Worm (Caenorhabditis elegans) whole organism, young adult: Measurements from ENCODE around the gene abce-1.
A peak's percentile ranks its signal among the peaks of the same experiment; 100 is the strongest.

Source experiments
- B0261.1 ChIP-seq: sonication (generic microtip); optimal IDR thresholded peaks from 2 replicates; lab custom pipeline; 2016; ENCODE audit warnings: mild to moderate bottlenecking, missing genetic modification characterization, moderate library complexity, missing compliant biosample characterization
- C06A6.2 ChIP-seq: fragments of 200-800 bp; sonication (Bioruptor generic); conservative IDR thresholded peaks from 2 replicates; pipeline ENCODE4 v1.3.6; 2022; ENCODE audit warnings: missing genetic modification characterization, missing compliant biosample characterization
- F10E7.11 ChIP-seq: sonication (generic microtip); optimal IDR thresholded peaks from 2 replicates; lab custom pipeline; 2017; ENCODE audit warnings: mild to moderate bottlenecking, missing genetic modification characterization, moderate library complexity, missing compliant biosample characterization
- F33H1.4 ChIP-seq: fragments of 200-800 bp; sonication (Bioruptor generic); IDR thresholded peaks from 2 replicates; pipeline ENCODE4 v1.3.6; 2022; ENCODE audit warnings: missing genetic modification reagents, missing genetic modification characterization, missing compliant biosample characterization
- F37B4.10 ChIP-seq: fragments of 200-800 bp; sonication (Bioruptor generic); IDR thresholded peaks from 2 replicates; pipeline ENCODE4 v1.3.6; 2022; ENCODE audit warnings: missing genetic modification characterization, missing compliant biosample characterization
- F57A8.1 ChIP-seq: fragments of 200-800 bp; sonication (Bioruptor generic); optimal IDR thresholded peaks from 2 replicates; lab custom pipeline; 2018; ENCODE audit warnings: mild to moderate bottlenecking, missing genetic modification characterization, moderate library complexity, missing compliant biosample characterization
- F57C9.4 ChIP-seq: sonication (generic microtip); optimal IDR thresholded peaks from 2 replicates; lab custom pipeline; 2017; ENCODE audit warnings: mild to moderate bottlenecking, missing genetic modification characterization, missing compliant biosample characterization
- K12H6.12 ChIP-seq: fragments of 200-800 bp; sonication (Bioruptor generic); optimal IDR thresholded peaks from 2 replicates; lab custom pipeline; 2018; ENCODE audit warnings: mild to moderate bottlenecking, missing genetic modification characterization, missing compliant biosample characterization
- T26A5.8 ChIP-seq: sonication (generic microtip); optimal IDR thresholded peaks from 2 replicates; lab custom pipeline; 2016; ENCODE audit warnings: missing genetic modification characterization, missing compliant biosample characterization
- Y53F4B.3 ChIP-seq: fragments of 200-800 bp; sonication (Bioruptor generic); IDR thresholded peaks from 2 replicates; pipeline ENCODE4 v1.3.6; 2022; ENCODE audit warnings: missing genetic modification reagents, missing genetic modification characterization, missing compliant biosample characterization
- akir-1 ChIP-seq: fragments of 200-800 bp; sonication (Bioruptor generic); optimal IDR thresholded peaks from 2 replicates; lab custom pipeline; 2018; ENCODE audit warnings: mild to moderate bottlenecking, missing genetic modification characterization, moderate library complexity, missing compliant biosample characterization
- aptf-2 ChIP-seq: fragments of 200-800 bp; sonication (Bioruptor generic); conservative IDR thresholded peaks from 2 replicates; pipeline ENCODE4 v1.3.6; 2022; ENCODE audit warnings: missing genetic modification reagents, missing genetic modification characterization, missing compliant biosample characterization
- aptf-3 ChIP-seq: fragments of 200-800 bp; sonication (Bioruptor generic); IDR thresholded peaks from 2 replicates; pipeline ENCODE4 v1.3.6; 2022; ENCODE audit warnings: missing genetic modification characterization, missing compliant biosample characterization
- atf-7 ChIP-seq: sonication (generic microtip); optimal IDR thresholded peaks from 2 replicates; lab custom pipeline; 2017; ENCODE audit warnings: mild to moderate bottlenecking, missing genetic modification characterization, missing compliant biosample characterization
- attf-3 ChIP-seq: fragments of 200-800 bp; sonication (Bioruptor generic); conservative IDR thresholded peaks from 2 replicates; pipeline ENCODE4 v1.3.6; 2022; ENCODE audit warnings: missing genetic modification reagents, missing genetic modification characterization, missing compliant biosample characterization
- ceh-58 ChIP-seq: fragments of 200-800 bp; sonication (Bioruptor generic); IDR thresholded peaks from 2 replicates; pipeline ENCODE4 v1.3.6; 2022; ENCODE audit warnings: missing genetic modification characterization, missing compliant biosample characterization
- ceh-91 ChIP-seq: fragments of 200-800 bp; sonication (Bioruptor generic); IDR thresholded peaks from 2 replicates; pipeline ENCODE4 v1.3.6; 2022; ENCODE audit warnings: missing genetic modification reagents, missing genetic modification characterization, missing compliant biosample characterization
- egl-18 ChIP-seq: fragments of 200-800 bp; sonication (Bioruptor generic); IDR thresholded peaks from 2 replicates; pipeline ENCODE4 v1.3.6; 2022; ENCODE audit warnings: missing genetic modification reagents, missing genetic modification characterization, missing compliant biosample characterization
- ets-4 ChIP-seq: fragments of 200-800 bp; sonication (Bioruptor generic); optimal IDR thresholded peaks from 2 replicates; lab custom pipeline; 2018; ENCODE audit warnings: mild to moderate bottlenecking, missing genetic modification characterization, missing compliant biosample characterization
- hlh-12 ChIP-seq: sonication (generic microtip); optimal IDR thresholded peaks from 2 replicates; lab custom pipeline; 2016; ENCODE audit warnings: missing genetic modification characterization, missing compliant biosample characterization
- hmg-20 ChIP-seq: fragments of 200-800 bp; sonication (Bioruptor generic); IDR thresholded peaks from 2 replicates; pipeline ENCODE4 v1.3.6; 2022; ENCODE audit warnings: missing genetic modification reagents, missing genetic modification characterization, missing compliant biosample characterization
- hrde-1 ChIP-seq: sonication (generic microtip); optimal IDR thresholded peaks from 2 replicates; lab custom pipeline; 2016; ENCODE audit warnings: missing genetic modification characterization, mild to moderate bottlenecking, missing compliant biosample characterization, moderate library complexity, missing genotype, missing genetic modification reagents, borderline replicate concordance
- lag-1 ChIP-seq: fragments of 200-800 bp; sonication (Bioruptor generic); IDR thresholded peaks from 2 replicates; pipeline ENCODE4 v1.3.6; 2022; ENCODE audit warnings: missing genetic modification reagents, missing genetic modification characterization, missing compliant biosample characterization
- lin-40 ChIP-seq: sonication (generic microtip); optimal IDR thresholded peaks from 2 replicates; lab custom pipeline; 2016; ENCODE audit warnings: missing genetic modification characterization, mild to moderate bottlenecking, missing compliant biosample characterization, missing genotype, missing genetic modification reagents
- lin-54 ChIP-seq: fragments of 200-800 bp; sonication (Bioruptor generic); optimal IDR thresholded peaks from 2 replicates; lab custom pipeline; 2018; ENCODE audit warnings: mild to moderate bottlenecking, missing genetic modification characterization, missing compliant biosample characterization
- lir-1 ChIP-seq: fragments of 200-800 bp; sonication (Bioruptor generic); conservative IDR thresholded peaks from 2 replicates; pipeline ENCODE4 v1.3.6; 2022; ENCODE audit warnings: missing genetic modification reagents, missing genetic modification characterization, missing compliant biosample characterization
- lsy-27 ChIP-seq: sonication (generic microtip); optimal IDR thresholded peaks from 2 replicates; lab custom pipeline; 2017; ENCODE audit warnings: missing genetic modification characterization, mild to moderate bottlenecking, missing compliant biosample characterization, antibody characterized with exemption, missing genotype, borderline replicate concordance; ENCODE audit not compliant: insufficient read depth
- madf-6 ChIP-seq: fragments of 200-800 bp; sonication (Bioruptor generic); IDR thresholded peaks from 2 replicates; pipeline ENCODE4 v1.3.6; 2022; ENCODE audit warnings: missing genetic modification reagents, missing genetic modification characterization, missing compliant biosample characterization
- mcd-1 ChIP-seq: fragments of 200-800 bp; sonication (Bioruptor generic); IDR thresholded peaks from 2 replicates; pipeline ENCODE4 v1.3.6; 2022; ENCODE audit warnings: missing genetic modification reagents, missing genetic modification characterization, missing compliant biosample characterization
- mes-4 ChIP-seq: sonication (generic microtip); optimal IDR thresholded peaks from 2 replicates; lab custom pipeline; 2016; ENCODE audit warnings: missing genotype, missing genetic modification characterization, missing compliant biosample characterization
- nfya-2 ChIP-seq: fragments of 200-800 bp; sonication (Bioruptor generic); IDR thresholded peaks from 2 replicates; pipeline ENCODE4 v1.3.6; 2022; ENCODE audit warnings: missing genetic modification reagents, missing genetic modification characterization, missing compliant biosample characterization
- nhr-90 ChIP-seq: sonication (generic microtip); optimal IDR thresholded peaks from 2 replicates; lab custom pipeline; 2016; ENCODE audit warnings: missing genotype, mild to moderate bottlenecking, missing genetic modification characterization, missing compliant biosample characterization
- pha-4 ChIP-seq: fragments of 150-350 bp; sonication (generic microtip); optimal IDR thresholded peaks from 2 replicates; lab custom pipeline; 2014; ENCODE audit warnings: missing biosample characterization, missing genetic modification reagents, missing genetic modification characterization
- rpc-1 ChIP-seq, 2 experiments: fragments of 150-350 bp in 1 of 2; sonication (generic microtip) in 1 of 2; optimal IDR thresholded peaks; 2 replicates each; lab custom pipeline; 2014 to 2018; ENCODE audit warnings: missing biosample characterization in 1 of 2, missing genetic modification characterization in 1 of 2, missing genetic modification reagents in 1 of 2, missing genotype in 1 of 2
- snpc-4 ChIP-seq, 5 experiments: fragments of 150-350 bp in 1 of 5; sonication (generic microtip) in 4 of 5; optimal IDR thresholded peaks; 2 replicates each; lab custom pipeline; 2014 to 2018; ENCODE audit warnings: missing genetic modification characterization in 5 of 5, missing biosample characterization in 3 of 5, antibody characterized with exemption in 2 of 5, mild to moderate bottlenecking in 2 of 5, missing compliant biosample characterization in 2 of 5, missing genotype in 2 of 5, moderate library complexity in 2 of 5, missing genetic modification reagents in 1 of 5
- somi-1 ChIP-seq: fragments of 200-800 bp; sonication (Bioruptor generic); optimal IDR thresholded peaks from 2 replicates; lab custom pipeline; 2018; ENCODE audit warnings: mild to moderate bottlenecking, missing genetic modification characterization, missing compliant biosample characterization
- tbx-9 ChIP-seq: sonication (generic microtip); optimal IDR thresholded peaks from 2 replicates; lab custom pipeline; 2016; ENCODE audit warnings: borderline replicate concordance, missing genetic modification characterization, inconsistent platforms, missing compliant biosample characterization
- tlf-1 ChIP-seq: fragments of 200-800 bp; sonication (Bioruptor generic); optimal IDR thresholded peaks from 2 replicates; lab custom pipeline; 2018; ENCODE audit warnings: mild to moderate bottlenecking, missing genetic modification characterization, missing compliant biosample characterization
- unc-130 ChIP-seq: sonication (generic microtip); optimal IDR thresholded peaks from 2 replicates; lab custom pipeline; 2016; ENCODE audit warnings: missing genetic modification reagents, missing genetic modification characterization, missing compliant biosample characterization
- unc-62 ChIP-seq: fragments of 150-350 bp; optimal IDR thresholded peaks from 2 replicates; lab custom pipeline; 2014; ENCODE audit warnings: missing biosample characterization, missing genetic modification reagents, missing genetic modification characterization
- ztf-18 ChIP-seq: sonication (generic microtip); optimal IDR thresholded peaks from 2 replicates; lab custom pipeline; 2016; ENCODE audit warnings: missing genotype, mild to moderate bottlenecking, missing genetic modification characterization, missing compliant biosample characterization
- ztf-22 ChIP-seq: fragments of 200-800 bp; sonication (Bioruptor generic); optimal IDR thresholded peaks from 2 replicates; lab custom pipeline; 2018; ENCODE audit warnings: mild to moderate bottlenecking, missing genetic modification characterization, moderate library complexity, missing compliant biosample characterization
- ztf-25 ChIP-seq: fragments of 200-800 bp; sonication (Bioruptor generic); IDR thresholded peaks from 2 replicates; pipeline ENCODE4 v1.3.6; 2022; ENCODE audit warnings: missing genetic modification reagents, missing genetic modification characterization, missing compliant biosample characterization

Gene abce-1

DNA sequence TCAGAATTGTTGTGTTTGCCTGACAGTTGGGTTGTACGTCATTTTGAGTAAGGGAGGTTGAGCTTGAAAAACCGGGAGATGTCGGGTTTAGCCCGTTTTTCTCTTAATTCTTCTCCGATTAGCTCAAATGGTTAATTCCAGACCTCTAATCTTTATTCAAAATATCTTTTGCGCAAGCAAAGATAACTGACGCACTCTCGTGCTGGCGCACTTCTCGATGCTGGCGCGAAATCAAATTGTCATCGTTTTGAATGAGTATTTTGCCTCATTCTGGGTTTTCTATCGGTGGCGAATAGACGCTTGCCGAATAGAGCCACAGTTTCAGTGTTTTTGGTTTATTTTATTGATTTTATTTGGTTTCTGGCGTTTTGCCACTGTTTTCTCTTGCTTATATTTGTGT is 7.0 kb downstream of the abce-1 start (continued):
- TF ChIP-seq nfya-2 (GFP tag; lab: Robert Waterston, UW) (no peak), B0261.1 (no peak), F33H1.4 (GFP tag; lab: Robert Waterston, UW) (0 out of 2 replicates have a peak, but pooled peaks have one; percentile 23), K12H6.12 (tag; lab: Kevin White, UChicago) (no peak), lin-54 (GFP tag; lab: Kevin White, UChicago) (peak; percentile 62), rpc-1 (optimal IDR thresholded peaks at IDR 0.05; lab: Kevin White, UChicago) (no peak), rpc-1 (tag; optimal IDR thresholded peaks at IDR 0.05; lab: Kevin White, UChicago) (no peak), akir-1 (GFP tag; lab: Kevin White, UChicago) (no peak), mcd-1 (peak; percentile 72), F37B4.10 (no peak), madf-6 (GFP tag; lab: Robert Waterston, UW) (peak; percentile 80), lag-1 (no peak), ets-4 (GFP tag; lab: Kevin White, UChicago) (no peak), egl-18 (GFP tag; lab: Robert Waterston, UW) (0 out of 2 replicates have a peak, but pooled peaks have one; percentile 52), lsy-27 (tag; lab: Kevin White, UChicago) (no peak), unc-62 (GFP tag; lab: Kevin White, UChicago) (no peak), F57C9.4 (tag; lab: Kevin White, UChicago) (no peak), Y53F4B.3 (GFP tag; lab: Robert Waterston, UW) (no peak), lin-40 (tag; lab: Kevin White, UChicago) (no peak), unc-130 (GFP tag; lab: Kevin White, UChicago) (no peak), ztf-18 (tag; lab: Kevin White, UChicago) (peak; percentile 91), lir-1 (GFP tag; lab: Robert Waterston, UW) (no peak), nhr-90 (tag; lab: Kevin White, UChicago) (no peak), hmg-20 (GFP tag; lab: Robert Waterston, UW) (no peak), ceh-58 (GFP tag; lab: Robert Waterston, UW) (no peak), aptf-2 (GFP tag; lab: Robert Waterston, UW) (no peak), attf-3 (GFP tag; lab: Robert Waterston, UW) (no peak; the same call in 1 of the 2 replicates), somi-1 (GFP tag; lab: Kevin White, UChicago) (no peak)
- TF ChIP-seq, all 124 proteins: peak for 11

- TF ChIP-seq hlh-12 (tag; lab: Kevin White, UChicago) = no peak
- TF ChIP-seq hrde-1 (tag; lab: Kevin White, UChicago) = no peak
- TF ChIP-seq pha-4 (tag; lab: Kevin White, UChicago) = no peak
- no peak for TF ChIP-seq T26A5.8
- TF ChIP-seq mes-4 = no peak
- no peak for TF ChIP-seq ztf-25 (GFP tag; lab: Robert Waterston, UW)
- TF ChIP-seq C06A6.2 (GFP tag; lab: Robert Waterston, UW) = no peak
- no peak for TF ChIP-seq ceh-91 (GFP tag; lab: Robert Waterston, UW)
- TF ChIP-seq tlf-1 (GFP tag; lab: Kevin White, UChicago) = no peak
- no peak for TF ChIP-seq atf-7 (tag; lab: Kevin White, UChicago)
- TF ChIP-seq snpc-4 (GFP tag; optimal IDR thresholded peaks at IDR 0.05; lab: Kevin White, UChicago) = no peak
- no peak for TF ChIP-seq snpc-4 (tag; optimal IDR thresholded peaks at IDR 0.05; lab: Kevin White, UChicago)
- no peak for TF ChIP-seq nfya-2 (GFP tag; lab: Robert Waterston, UW)
- no peak for TF ChIP-seq lag-1
- TF ChIP-seq tbx-9 (tag; lab: Kevin White, UChicago) = no peak
- no peak for TF ChIP-seq F10E7.11 (tag; lab: Kevin White, UChicago)
- TF ChIP-seq aptf-3 = no peak
- TF ChIP-seq ztf-22 (GFP tag; lab: Kevin White, UChicago) = no peak
- TF ChIP-seq lin-40 (tag; lab: Kevin White, UChicago) = no peak
- no peak for TF ChIP-seq F57A8.1 (GFP tag; lab: Kevin White, UChicago)
- TF ChIP-seq, all 124 proteins: peak for 0
Observed at ce11 chrIII:13164902-13165301, 11.3 kb downstream of the abce-1 start.
